Worm (Caenorhabditis elegans): ENCODE results near the gene nucb-1.

Gene nucb-1

ce11 chrX:10215429-10215828 lies 17.9 kb downstream of the nucb-1 start, which contains the start of gene F44A6.4:
Gene F44A6.4, minus strand, starts transcription at chrX:10215495.
- no peak for TF ChIP-seq aly-2 (tag; optimal IDR thresholded peaks at IDR 0.05)
- no peak for TF ChIP-seq nhr-23 (tag; optimal IDR thresholded peaks at IDR 0.05)
- no peak for TF ChIP-seq nhr-11 (tag; optimal IDR thresholded peaks at IDR 0.05)
- no peak for TF ChIP-seq sma-9 (GFP tag; optimal IDR thresholded peaks at IDR 0.05)
- TF ChIP-seq sma-9 (tag; optimal IDR thresholded peaks at IDR 0.05) = no peak
- no peak for TF ChIP-seq ZK546.5 (tag; optimal IDR thresholded peaks at IDR 0.05)
- TF ChIP-seq lin-11 (tag; optimal IDR thresholded peaks at IDR 0.05) = no peak
- TF ChIP-seq unc-62 (GFP tag; optimal IDR thresholded peaks at IDR 0.05) = no peak
- TF ChIP-seq egl-27 (tag; optimal IDR thresholded peaks at IDR 0.05) = no peak
- no peak for TF ChIP-seq ama-1 (optimal IDR thresholded peaks at IDR 0.05)
- peak; percentile 45 for TF ChIP-seq unc-55 (GFP tag; optimal IDR thresholded peaks at IDR 0.05)
- TF ChIP-seq nhr-129 (tag; optimal IDR thresholded peaks at IDR 0.05) = no peak
- TF ChIP-seq mbf-1 (tag; optimal IDR thresholded peaks at IDR 0.05) = no peak
- TF ChIP-seq blmp-1 (tag; optimal IDR thresholded peaks at IDR 0.05; ENCODE audit: insufficient read depth) = peak; percentile 44
- TF ChIP-seq peb-1 (tag; optimal IDR thresholded peaks at IDR 0.05) = no peak
- TF ChIP-seq lsy-2 (tag; optimal IDR thresholded peaks at IDR 0.05) = no peak

- TF ChIP-seq nhr-23 (tag; optimal IDR thresholded peaks at IDR 0.05) (no peak), crh-2 (tag; optimal IDR thresholded peaks at IDR 0.05) (peak; percentile 44), fos-1 (tag; optimal IDR thresholded peaks at IDR 0.05) (peak; percentile 36), alr-1 (tag; optimal IDR thresholded peaks at IDR 0.05) (no peak), lin-11 (tag; optimal IDR thresholded peaks at IDR 0.05) (no peak), unc-55 (GFP tag; optimal IDR thresholded peaks at IDR 0.05) (peak; percentile 37)
Observed at ce11 chrX:10216344-10216743, 18.8 kb downstream of the nucb-1 start.

- TF ChIP-seq ZK546.5 (tag; optimal IDR thresholded peaks at IDR 0.05) (no peak), sma-9 (GFP tag; optimal IDR thresholded peaks at IDR 0.05) (peak; percentile 5), sma-9 (tag; optimal IDR thresholded peaks at IDR 0.05) (no peak), ztf-4 (tag; optimal IDR thresholded peaks at IDR 0.05) (no peak)
Observed at ce11 chrX:10216857-10217256, 19.4 kb downstream of the nucb-1 start.

ce11 chrX:10218779-10219178 lies 21.3 kb downstream of the nucb-1 start, which contains the start of gene F44A6.5:
Gene F44A6.5, minus strand, starts transcription at chrX:10218929.
- TF ChIP-seq unc-55 (GFP tag; optimal IDR thresholded peaks at IDR 0.05) = no peak
- TF ChIP-seq ztf-1 (GFP tag; conservative IDR thresholded peaks at IDR 0.05) = no peak
- TF ChIP-seq F13H6.1 (tag; optimal IDR thresholded peaks at IDR 0.05) = peak; percentile 37
- TF ChIP-seq R02D3.7 (tag; optimal IDR thresholded peaks at IDR 0.05) = no peak
- no peak for TF ChIP-seq dmd-4 (tag; optimal IDR thresholded peaks at IDR 0.05)
- TF ChIP-seq sma-9 (GFP tag; optimal IDR thresholded peaks at IDR 0.05) = peak; percentile 69
- TF ChIP-seq sma-9 (tag; optimal IDR thresholded peaks at IDR 0.05) = no peak
- TF ChIP-seq nhr-25 (tag; optimal IDR thresholded peaks at IDR 0.05) = peak; percentile 79
- TF ChIP-seq ceh-16 (tag; optimal IDR thresholded peaks at IDR 0.05) = no peak
- TF ChIP-seq egl-27 (tag; optimal IDR thresholded peaks at IDR 0.05) = peak; percentile 16
- TF ChIP-seq lsy-2 (tag; optimal IDR thresholded peaks at IDR 0.05) = peak in 1 of 2 experiments; percentile 26
- no peak for TF ChIP-seq elt-1 (tag; optimal IDR thresholded peaks at IDR 0.05)
- peak; percentile 31 for TF ChIP-seq gmeb-1 (tag; optimal IDR thresholded peaks at IDR 0.05)
- peak; percentile 69 for TF ChIP-seq nhr-21 (tag; optimal IDR thresholded peaks at IDR 0.05)
- no peak for TF ChIP-seq snpc-4 (tag; optimal IDR thresholded peaks at IDR 0.05)
- TF ChIP-seq crh-2 (tag; optimal IDR thresholded peaks at IDR 0.05) = peak; percentile 59
- peak; percentile 56 for TF ChIP-seq nhr-129 (tag; optimal IDR thresholded peaks at IDR 0.05)
- no peak for TF ChIP-seq ztf-4 (tag; optimal IDR thresholded peaks at IDR 0.05)
- TF ChIP-seq nhr-10 (tag; optimal IDR thresholded peaks at IDR 0.05) = no peak
- TF ChIP-seq mdl-1 (tag; optimal IDR thresholded peaks at IDR 0.05) = peak in 1 of 2 experiments; percentile 42
- peak; percentile 19 for TF ChIP-seq fos-1 (tag; optimal IDR thresholded peaks at IDR 0.05)
- peak; percentile 49 for TF ChIP-seq sma-3 (GFP tag; optimal IDR thresholded peaks at IDR 0.05)

- TF ChIP-seq ama-1 (optimal IDR thresholded peaks at IDR 0.05) (no peak), aly-2 (tag; optimal IDR thresholded peaks at IDR 0.05) (no peak), blmp-1 (tag; optimal IDR thresholded peaks at IDR 0.05; ENCODE audit: insufficient read depth) (no peak), unc-62 (GFP tag; optimal IDR thresholded peaks at IDR 0.05) (no peak), mbf-1 (tag; optimal IDR thresholded peaks at IDR 0.05) (no peak), alr-1 (tag; optimal IDR thresholded peaks at IDR 0.05) (no peak), lin-11 (tag; optimal IDR thresholded peaks at IDR 0.05) (no peak), sma-9 (GFP tag; optimal IDR thresholded peaks at IDR 0.05) (no peak), sma-9 (tag; optimal IDR thresholded peaks at IDR 0.05) (no peak), sma-3 (GFP tag; optimal IDR thresholded peaks at IDR 0.05) (no peak), ztf-1 (GFP tag; conservative IDR thresholded peaks at IDR 0.05) (no peak), snpc-4 (tag; optimal IDR thresholded peaks at IDR 0.05) (no peak), crh-2 (tag; optimal IDR thresholded peaks at IDR 0.05) (no peak), ZK546.5 (tag; optimal IDR thresholded peaks at IDR 0.05) (no peak), nhr-6 (tag; optimal IDR thresholded peaks at IDR 0.05) (no peak), ceh-16 (tag; optimal IDR thresholded peaks at IDR 0.05) (no peak), nhr-129 (tag; optimal IDR thresholded peaks at IDR 0.05) (no peak), C34F6.9 (tag; optimal IDR thresholded peaks at IDR 0.05) (no peak), F13H6.1 (tag; optimal IDR thresholded peaks at IDR 0.05) (no peak)
Observed at ce11 chrX:10219184-10219705, 21.7 kb downstream of the nucb-1 start.
